Worm (Caenorhabditis elegans) whole organism, young adult: ENCODE measurements around the gene C54H2.4.

Experiments
- B0035.1 ChIP-seq: sonication (generic microtip); optimal IDR thresholded peaks from 2 replicates; lab custom pipeline; 2016; ENCODE audit warnings: missing genetic modification characterization, mild to moderate bottlenecking, missing compliant biosample characterization, missing genotype, missing genetic modification reagents
- B0336.3 ChIP-seq: fragments of 200-800 bp; sonication (Bioruptor generic); IDR thresholded peaks from 2 replicates; pipeline ENCODE4 v1.3.6; 2022; ENCODE audit warnings: missing genetic modification characterization, missing compliant biosample characterization
- F10E7.11 ChIP-seq: sonication (generic microtip); optimal IDR thresholded peaks from 2 replicates; lab custom pipeline; 2017; ENCODE audit warnings: mild to moderate bottlenecking, missing genetic modification characterization, moderate library complexity, missing compliant biosample characterization
- F23B12.7 ChIP-seq: sonication (generic microtip); optimal IDR thresholded peaks from 2 replicates; lab custom pipeline; 2017; ENCODE audit warnings: missing genetic modification characterization, mild to moderate bottlenecking, missing compliant biosample characterization, antibody characterized with exemption, moderate library complexity; ENCODE audit not compliant: insufficient read depth
- F33H1.4 ChIP-seq: fragments of 200-800 bp; sonication (Bioruptor generic); IDR thresholded peaks from 2 replicates; pipeline ENCODE4 v1.3.6; 2022; ENCODE audit warnings: missing genetic modification reagents, missing genetic modification characterization, missing compliant biosample characterization
- F37B4.10 ChIP-seq: fragments of 200-800 bp; sonication (Bioruptor generic); IDR thresholded peaks from 2 replicates; pipeline ENCODE4 v1.3.6; 2022; ENCODE audit warnings: missing genetic modification characterization, missing compliant biosample characterization
- F49E8.2 ChIP-seq: sonication (generic microtip); optimal IDR thresholded peaks from 3 replicates; lab custom pipeline; 2017; ENCODE audit warnings: missing genetic modification characterization, mild to moderate bottlenecking, missing compliant biosample characterization, antibody characterized with exemption, moderate library complexity; ENCODE audit not compliant: insufficient read depth
- F55B11.4 ChIP-seq: sonication (generic microtip); optimal IDR thresholded peaks from 2 replicates; lab custom pipeline; 2016; ENCODE audit warnings: missing compliant biosample characterization, missing genetic modification characterization, borderline replicate concordance; ENCODE audit not compliant: insufficient read depth
- Y56A3A.18 ChIP-seq: fragments of 200-800 bp; sonication (Bioruptor generic); IDR thresholded peaks from 2 replicates; pipeline ENCODE4 v1.3.6; 2022; ENCODE audit warnings: missing genetic modification reagents, missing genetic modification characterization, missing compliant biosample characterization
- Y79H2A.3 ChIP-seq: fragments of 200-800 bp; sonication (Bioruptor generic); conservative IDR thresholded peaks from 2 replicates; pipeline ENCODE4 v1.3.6; 2022; ENCODE audit warnings: missing genetic modification reagents, missing genetic modification characterization, missing compliant biosample characterization
- akir-1 ChIP-seq: fragments of 200-800 bp; sonication (Bioruptor generic); optimal IDR thresholded peaks from 2 replicates; lab custom pipeline; 2018; ENCODE audit warnings: mild to moderate bottlenecking, missing genetic modification characterization, moderate library complexity, missing compliant biosample characterization
- aptf-2 ChIP-seq: fragments of 200-800 bp; sonication (Bioruptor generic); conservative IDR thresholded peaks from 2 replicates; pipeline ENCODE4 v1.3.6; 2022; ENCODE audit warnings: missing genetic modification reagents, missing genetic modification characterization, missing compliant biosample characterization
- aptf-3 ChIP-seq: fragments of 200-800 bp; sonication (Bioruptor generic); IDR thresholded peaks from 2 replicates; pipeline ENCODE4 v1.3.6; 2022; ENCODE audit warnings: missing genetic modification characterization, missing compliant biosample characterization
- attf-6 ChIP-seq: fragments of 200-800 bp; sonication (Bioruptor generic); IDR thresholded peaks from 2 replicates; pipeline ENCODE4 v1.3.6; 2022; ENCODE audit warnings: missing genetic modification reagents, missing genetic modification characterization, missing compliant biosample characterization
- bed-1 ChIP-seq: fragments of 200-800 bp; sonication (Bioruptor generic); IDR thresholded peaks from 2 replicates; pipeline ENCODE4 v1.3.6; 2022; ENCODE audit warnings: missing genetic modification reagents, missing genetic modification characterization, missing compliant biosample characterization
- ccch-3 ChIP-seq: fragments of 200-800 bp; sonication (Bioruptor generic); optimal IDR thresholded peaks from 2 replicates; lab custom pipeline; 2018; ENCODE audit warnings: mild to moderate bottlenecking, missing genetic modification characterization, missing compliant biosample characterization
- cebp-2 ChIP-seq: fragments of 200-800 bp; sonication (Bioruptor generic); IDR thresholded peaks from 2 replicates; pipeline ENCODE4 v1.3.6; 2022; ENCODE audit warnings: missing genetic modification characterization, missing compliant biosample characterization
- ceh-100 ChIP-seq: fragments of 200-800 bp; sonication (Bioruptor generic); IDR thresholded peaks from 2 replicates; pipeline ENCODE4 v1.3.6; 2022; ENCODE audit warnings: missing genetic modification reagents, missing genetic modification characterization, missing compliant biosample characterization
- ceh-27 ChIP-seq: fragments of 200-800 bp; sonication (Bioruptor generic); optimal IDR thresholded peaks from 2 replicates; lab custom pipeline; 2018; ENCODE audit warnings: mild to moderate bottlenecking, missing genetic modification characterization, moderate library complexity, missing compliant biosample characterization
- ceh-91 ChIP-seq: fragments of 200-800 bp; sonication (Bioruptor generic); IDR thresholded peaks from 2 replicates; pipeline ENCODE4 v1.3.6; 2022; ENCODE audit warnings: missing genetic modification reagents, missing genetic modification characterization, missing compliant biosample characterization
- dpff-1 ChIP-seq: sonication (generic microtip); optimal IDR thresholded peaks from 2 replicates; lab custom pipeline; 2017; ENCODE audit warnings: mild to moderate bottlenecking, missing genetic modification characterization, missing compliant biosample characterization
- dpl-1 ChIP-seq: fragments of 150-350 bp; optimal IDR thresholded peaks from 2 replicates; lab custom pipeline; 2014; ENCODE audit warnings: missing biosample characterization, missing genetic modification reagents, missing genetic modification characterization
- ets-4 ChIP-seq: fragments of 200-800 bp; sonication (Bioruptor generic); optimal IDR thresholded peaks from 2 replicates; lab custom pipeline; 2018; ENCODE audit warnings: mild to moderate bottlenecking, missing genetic modification characterization, missing compliant biosample characterization
- hlh-12 ChIP-seq: sonication (generic microtip); optimal IDR thresholded peaks from 2 replicates; lab custom pipeline; 2016; ENCODE audit warnings: missing genetic modification characterization, missing compliant biosample characterization
- hrde-1 ChIP-seq: sonication (generic microtip); optimal IDR thresholded peaks from 2 replicates; lab custom pipeline; 2016; ENCODE audit warnings: missing genetic modification characterization, mild to moderate bottlenecking, missing compliant biosample characterization, moderate library complexity, missing genotype, missing genetic modification reagents, borderline replicate concordance
- lsl-1 ChIP-seq: fragments of 200-800 bp; sonication (Bioruptor generic); optimal IDR thresholded peaks from 2 replicates; lab custom pipeline; 2018; ENCODE audit warnings: mild to moderate bottlenecking, missing genetic modification characterization, moderate library complexity, missing compliant biosample characterization
- madf-10 ChIP-seq: sonication (generic microtip); optimal IDR thresholded peaks from 2 replicates; lab custom pipeline; 2016; ENCODE audit warnings: mild to moderate bottlenecking, missing genetic modification characterization, missing compliant biosample characterization
- madf-6 ChIP-seq: fragments of 200-800 bp; sonication (Bioruptor generic); IDR thresholded peaks from 2 replicates; pipeline ENCODE4 v1.3.6; 2022; ENCODE audit warnings: missing genetic modification reagents, missing genetic modification characterization, missing compliant biosample characterization
- madf-8 ChIP-seq: fragments of 200-800 bp; sonication (Bioruptor generic); conservative IDR thresholded peaks from 2 replicates; pipeline ENCODE4 v1.3.6; 2022; ENCODE audit warnings: missing genetic modification reagents, missing genetic modification characterization, missing compliant biosample characterization
- mcd-1 ChIP-seq: fragments of 200-800 bp; sonication (Bioruptor generic); IDR thresholded peaks from 2 replicates; pipeline ENCODE4 v1.3.6; 2022; ENCODE audit warnings: missing genetic modification reagents, missing genetic modification characterization, missing compliant biosample characterization
- mes-4 ChIP-seq: sonication (generic microtip); optimal IDR thresholded peaks from 2 replicates; lab custom pipeline; 2016; ENCODE audit warnings: missing genotype, missing genetic modification characterization, missing compliant biosample characterization
- nfya-2 ChIP-seq: fragments of 200-800 bp; sonication (Bioruptor generic); IDR thresholded peaks from 2 replicates; pipeline ENCODE4 v1.3.6; 2022; ENCODE audit warnings: missing genetic modification reagents, missing genetic modification characterization, missing compliant biosample characterization
- nfyb-1 ChIP-seq: fragments of 200-800 bp; sonication (Bioruptor generic); IDR thresholded peaks from 2 replicates; pipeline ENCODE4 v1.3.6; 2022; ENCODE audit warnings: missing genetic modification reagents, missing genetic modification characterization, missing compliant biosample characterization
- nhr-120 ChIP-seq: fragments of 200-800 bp; sonication (Bioruptor generic); IDR thresholded peaks from 2 replicates; pipeline ENCODE4 v1.3.6; 2022; ENCODE audit warnings: missing genetic modification characterization, missing compliant biosample characterization
- nhr-179 ChIP-seq: sonication (generic microtip); optimal IDR thresholded peaks from 2 replicates; lab custom pipeline; 2016; ENCODE audit warnings: mild to moderate bottlenecking, missing genetic modification characterization, missing compliant biosample characterization
- nhr-27 ChIP-seq: fragments of 200-800 bp; sonication (Bioruptor generic); optimal IDR thresholded peaks from 2 replicates; lab custom pipeline; 2018; ENCODE audit warnings: mild to moderate bottlenecking, missing genetic modification characterization, moderate library complexity, missing compliant biosample characterization
- nhr-80 ChIP-seq: sonication (generic microtip); optimal IDR thresholded peaks from 2 replicates; lab custom pipeline; 2016; ENCODE audit warnings: missing genetic modification characterization, missing compliant biosample characterization
- pbrm-1 ChIP-seq: fragments of 200-800 bp; sonication (Bioruptor generic); IDR thresholded peaks from 2 replicates; pipeline ENCODE4 v1.3.6; 2022; ENCODE audit warnings: missing genetic modification reagents, missing genetic modification characterization, missing compliant biosample characterization
- pha-4 ChIP-seq: fragments of 150-350 bp; sonication (generic microtip); optimal IDR thresholded peaks from 2 replicates; lab custom pipeline; 2014; ENCODE audit warnings: missing biosample characterization, missing genetic modification reagents, missing genetic modification characterization
- rcor-1 ChIP-seq: fragments of 200-800 bp; sonication (Bioruptor generic); IDR thresholded peaks from 2 replicates; pipeline ENCODE4 v1.3.6; 2022; ENCODE audit warnings: missing genetic modification reagents, missing genetic modification characterization, missing compliant biosample characterization
- repo-1 ChIP-seq: sonication (generic microtip); optimal IDR thresholded peaks from 2 replicates; lab custom pipeline; 2017; ENCODE audit warnings: mild to moderate bottlenecking, missing genetic modification characterization, missing compliant biosample characterization
- snpc-3.4 ChIP-seq: sonication (generic microtip); optimal IDR thresholded peaks from 2 replicates; lab custom pipeline; 2017; ENCODE audit warnings: missing genetic modification characterization, mild to moderate bottlenecking, missing compliant biosample characterization, antibody characterized with exemption, moderate library complexity, missing genotype, missing genetic modification reagents
- somi-1 ChIP-seq: fragments of 200-800 bp; sonication (Bioruptor generic); optimal IDR thresholded peaks from 2 replicates; lab custom pipeline; 2018; ENCODE audit warnings: mild to moderate bottlenecking, missing genetic modification characterization, missing compliant biosample characterization
- zim-3 ChIP-seq: sonication (generic microtip); optimal IDR thresholded peaks from 2 replicates; lab custom pipeline; 2017; ENCODE audit warnings: mild to moderate bottlenecking, missing genetic modification characterization, moderate library complexity, missing compliant biosample characterization
- ztf-18 ChIP-seq: sonication (generic microtip); optimal IDR thresholded peaks from 2 replicates; lab custom pipeline; 2016; ENCODE audit warnings: missing genotype, mild to moderate bottlenecking, missing genetic modification characterization, missing compliant biosample characterization
- ztf-22 ChIP-seq: fragments of 200-800 bp; sonication (Bioruptor generic); optimal IDR thresholded peaks from 2 replicates; lab custom pipeline; 2018; ENCODE audit warnings: mild to moderate bottlenecking, missing genetic modification characterization, moderate library complexity, missing compliant biosample characterization
- ztf-26 ChIP-seq: sonication (generic microtip); optimal IDR thresholded peaks from 2 replicates; lab custom pipeline; 2017; ENCODE audit warnings: missing genetic modification characterization, missing compliant biosample characterization
- ztf-6 ChIP-seq: fragments of 200-800 bp; sonication (Bioruptor generic); IDR thresholded peaks from 2 replicates; pipeline ENCODE4 v1.3.6; 2022; ENCODE audit warnings: missing genetic modification reagents, missing genetic modification characterization, missing compliant biosample characterization

Gene C54H2.4

ce11 chrX:5801156-5801592 lies 30.6 kb upstream of the C54H2.4 start (continued):
- peak; percentile 89 for TF ChIP-seq zim-3
- peak; percentile 24 for TF ChIP-seq akir-1 (GFP tag; lab: Kevin White, UChicago)
- TF ChIP-seq F33H1.4 (GFP tag; lab: Robert Waterston, UW) = peak; percentile 23; the same call in 1 of the 2 replicates
- peak; percentile 73 for TF ChIP-seq ztf-22 (GFP tag; lab: Kevin White, UChicago)
- TF ChIP-seq B0336.3 (GFP tag; lab: Robert Waterston, UW) = peak; percentile 79
- TF ChIP-seq cebp-2 (GFP tag; lab: Robert Waterston, UW) = peak; percentile 81; the same call in 1 of the 2 replicates
- TF ChIP-seq ets-4 (GFP tag; lab: Kevin White, UChicago) = peak; percentile 76
- 0 out of 2 replicates have a peak, but pooled peaks have one; percentile 21 for TF ChIP-seq ztf-6 (GFP tag; lab: Robert Waterston, UW)
- peak; percentile 66 for TF ChIP-seq nhr-27 (tag; lab: Kevin White, UChicago)
- TF ChIP-seq dpff-1 (tag; lab: Kevin White, UChicago) = peak; percentile 51
- peak; percentile 27 for TF ChIP-seq F10E7.11 (tag; lab: Kevin White, UChicago)
- no peak; the same call in none of the 2 replicates for TF ChIP-seq ceh-100 (GFP tag; lab: Robert Waterston, UW)
- no peak for TF ChIP-seq F55B11.4 (tag; lab: Kevin White, UChicago)
- peak; percentile 91 for TF ChIP-seq somi-1 (GFP tag; lab: Kevin White, UChicago)
- TF ChIP-seq pbrm-1 (GFP tag; lab: Robert Waterston, UW) = peak; percentile 91
- TF ChIP-seq F23B12.7 (tag; lab: Kevin White, UChicago) = no peak
- TF ChIP-seq attf-6 = peak; percentile 55; the same call in 1 of the 2 replicates
- peak; percentile 83 for TF ChIP-seq mes-4
- peak; percentile 81 for TF ChIP-seq ceh-27 (GFP tag; lab: Kevin White, UChicago)
- no peak for TF ChIP-seq madf-8 (GFP tag; lab: Robert Waterston, UW)
- 0 out of 2 replicates have a peak, but pooled peaks have one; percentile 38 for TF ChIP-seq aptf-3 (GFP tag; lab: Robert Waterston, UW)
- TF ChIP-seq hlh-12 = peak; percentile 77
- TF ChIP-seq nfya-2 = no peak
- 0 out of 2 replicates have a peak, but pooled peaks have one; percentile 63 for TF ChIP-seq Y79H2A.3 (GFP tag; lab: Robert Waterston, UW)
- peak; percentile 74 for TF ChIP-seq ccch-3 (GFP tag; lab: Kevin White, UChicago)
- TF ChIP-seq Y56A3A.18 (GFP tag; lab: Robert Waterston, UW) = peak; percentile 74; the same call in 1 of the 2 replicates
- peak; percentile 91 for TF ChIP-seq snpc-3.4
- peak; percentile 71 for TF ChIP-seq mcd-1 (GFP tag; lab: Robert Waterston, UW)
- peak; percentile 87 for TF ChIP-seq B0035.1 (tag; lab: Kevin White, UChicago)
- peak; percentile 89 for TF ChIP-seq repo-1 (tag; lab: Kevin White, UChicago)
- peak; percentile 85 for TF ChIP-seq nfyb-1 (GFP tag; lab: Robert Waterston, UW)
- TF ChIP-seq lsl-1 (GFP tag; lab: Kevin White, UChicago) = peak; percentile 27
- TF ChIP-seq ceh-91 = 0 out of 2 replicates have a peak, but pooled peaks have one; percentile 29
- peak; percentile 84 for TF ChIP-seq madf-10 (tag; lab: Kevin White, UChicago)
- peak; percentile 52 for TF ChIP-seq nhr-80 (tag; lab: Kevin White, UChicago)
- no peak for TF ChIP-seq F37B4.10
- TF ChIP-seq nhr-120 (GFP tag; lab: Robert Waterston, UW) = 0 out of 2 replicates have a peak, but pooled peaks have one; percentile 25
- TF ChIP-seq nhr-179 = peak; percentile 41
- TF ChIP-seq rcor-1 (GFP tag; lab: Robert Waterston, UW) = peak; percentile 70
- TF ChIP-seq F49E8.2 (tag; lab: Kevin White, UChicago) = peak; percentile 36
- TF ChIP-seq aptf-2 (GFP tag; lab: Robert Waterston, UW) = peak; percentile 74; the same call in 1 of the 2 replicates
- TF ChIP-seq pha-4 (tag; lab: Kevin White, UChicago) = no peak
- TF ChIP-seq dpl-1 (GFP tag; lab: Kevin White, UChicago) = no peak
- peak; percentile 54 for TF ChIP-seq hrde-1 (tag; lab: Kevin White, UChicago)
- TF ChIP-seq bed-1 (GFP tag; lab: Robert Waterston, UW) = peak; percentile 90; the same call in 1 of the 2 replicates
- peak; percentile 69; the same call in 1 of the 2 replicates for TF ChIP-seq madf-6 (GFP tag; lab: Robert Waterston, UW)
- TF ChIP-seq ztf-18 (tag; lab: Kevin White, UChicago) = peak; percentile 80
- peak; percentile 91 for TF ChIP-seq ztf-26
